Worm (Caenorhabditis elegans) whole organism, young adult: ENCODE results near the gene M79.2.

ENCODE experiments used
- C06A6.2 ChIP-seq: fragments of 200-800 bp; sonication (Bioruptor generic); conservative IDR thresholded peaks from 2 replicates; pipeline ENCODE4 v1.3.6; 2022; ENCODE audit warnings: missing genetic modification characterization, missing compliant biosample characterization
- F33H1.4 ChIP-seq: fragments of 200-800 bp; sonication (Bioruptor generic); IDR thresholded peaks from 2 replicates; pipeline ENCODE4 v1.3.6; 2022; ENCODE audit warnings: missing genetic modification reagents, missing genetic modification characterization, missing compliant biosample characterization
- F37B4.10 ChIP-seq: fragments of 200-800 bp; sonication (Bioruptor generic); IDR thresholded peaks from 2 replicates; pipeline ENCODE4 v1.3.6; 2022; ENCODE audit warnings: missing genetic modification characterization, missing compliant biosample characterization
- F49E8.2 ChIP-seq: sonication (generic microtip); optimal IDR thresholded peaks from 3 replicates; lab custom pipeline; 2017; ENCODE audit warnings: missing genetic modification characterization, mild to moderate bottlenecking, missing compliant biosample characterization, antibody characterized with exemption, moderate library complexity; ENCODE audit not compliant: insufficient read depth
- K12H6.12 ChIP-seq: fragments of 200-800 bp; sonication (Bioruptor generic); optimal IDR thresholded peaks from 2 replicates; lab custom pipeline; 2018; ENCODE audit warnings: mild to moderate bottlenecking, missing genetic modification characterization, missing compliant biosample characterization
- Y53G8AR.9 ChIP-seq: fragments of 200-800 bp; sonication (Bioruptor generic); conservative IDR thresholded peaks from 2 replicates; pipeline ENCODE4 v1.3.6; 2022; ENCODE audit warnings: missing genetic modification reagents, missing genetic modification characterization, missing compliant biosample characterization
- ama-1 ChIP-seq, 3 experiments: fragments of 150-350 bp in 1 of 3; sonication (generic microtip) in 2 of 3; optimal IDR thresholded peaks; 2 replicates each; lab custom pipeline; 2014 to 2018; ENCODE audit warnings: missing biosample characterization in 2 of 3, missing genetic modification characterization in 2 of 3, missing genetic modification reagents in 2 of 3
- attf-5 ChIP-seq: fragments of 200-800 bp; sonication (Bioruptor generic); optimal IDR thresholded peaks from 2 replicates; lab custom pipeline; 2018; ENCODE audit warnings: mild to moderate bottlenecking, missing genetic modification characterization, missing compliant biosample characterization
- cebp-1 ChIP-seq, 2 experiments: fragments of 200-800 bp in 1 of 2; sonication (Bioruptor generic) in 1 of 2; sonication (generic microtip) in 1 of 2; IDR thresholded peaks in 1 of 2; optimal IDR thresholded peaks in 1 of 2; 2 replicates each; pipeline versions ENCODE4 v1.3.6 to Lab custom; 2017 to 2022; ENCODE audit warnings: missing compliant biosample characterization in 2 of 2, missing genetic modification characterization in 2 of 2, mild to moderate bottlenecking in 1 of 2, missing genetic modification reagents in 1 of 2, moderate library complexity in 1 of 2
- chd-7 ChIP-seq: sonication (generic microtip); optimal IDR thresholded peaks from 2 replicates; lab custom pipeline; 2016; ENCODE audit warnings: mild to moderate bottlenecking, missing genetic modification characterization, moderate library complexity, missing compliant biosample characterization
- efl-1 ChIP-seq: fragments of 150-350 bp; optimal IDR thresholded peaks from 2 replicates; lab custom pipeline; 2014; ENCODE audit warnings: missing biosample characterization, missing genetic modification reagents, missing genetic modification characterization
- ets-4 ChIP-seq: fragments of 200-800 bp; sonication (Bioruptor generic); optimal IDR thresholded peaks from 2 replicates; lab custom pipeline; 2018; ENCODE audit warnings: mild to moderate bottlenecking, missing genetic modification characterization, missing compliant biosample characterization
- fkh-3 ChIP-seq: sonication (generic microtip); optimal IDR thresholded peaks from 2 replicates; lab custom pipeline; 2016; ENCODE audit warnings: mild to moderate bottlenecking, missing genetic modification characterization, missing compliant biosample characterization
- him-1 ChIP-seq: sonication (generic microtip); optimal IDR thresholded peaks from 2 replicates; lab custom pipeline; 2016; ENCODE audit warnings: missing genotype, missing genetic modification reagents, missing genetic modification characterization, missing compliant biosample characterization
- hlh-26 ChIP-seq: fragments of 200-800 bp; sonication (Bioruptor generic); conservative IDR thresholded peaks from 2 replicates; pipeline ENCODE4 v1.3.6; 2022; ENCODE audit warnings: missing genetic modification reagents, missing genetic modification characterization, missing compliant biosample characterization
- hrde-1 ChIP-seq: sonication (generic microtip); optimal IDR thresholded peaks from 2 replicates; lab custom pipeline; 2016; ENCODE audit warnings: missing genetic modification characterization, mild to moderate bottlenecking, missing compliant biosample characterization, moderate library complexity, missing genotype, missing genetic modification reagents, borderline replicate concordance
- lag-1 ChIP-seq: fragments of 200-800 bp; sonication (Bioruptor generic); IDR thresholded peaks from 2 replicates; pipeline ENCODE4 v1.3.6; 2022; ENCODE audit warnings: missing genetic modification reagents, missing genetic modification characterization, missing compliant biosample characterization
- let-607 ChIP-seq, 2 experiments: fragments of 200-800 bp in 1 of 2; sonication (Bioruptor generic) in 1 of 2; sonication (generic microtip) in 1 of 2; optimal IDR thresholded peaks; 2 replicates each; lab custom pipeline; 2016 to 2018; ENCODE audit warnings: mild to moderate bottlenecking in 2 of 2, missing compliant biosample characterization in 2 of 2, missing genetic modification characterization in 2 of 2, moderate library complexity in 2 of 2, missing genotype in 1 of 2
- nfya-1 ChIP-seq: sonication (generic microtip); optimal IDR thresholded peaks from 2 replicates; lab custom pipeline; 2017; ENCODE audit warnings: antibody characterized with exemption, missing compliant biosample characterization, missing genetic modification characterization, borderline replicate concordance; ENCODE audit not compliant: insufficient read depth
- nfyb-1 ChIP-seq: fragments of 200-800 bp; sonication (Bioruptor generic); IDR thresholded peaks from 2 replicates; pipeline ENCODE4 v1.3.6; 2022; ENCODE audit warnings: missing genetic modification reagents, missing genetic modification characterization, missing compliant biosample characterization
- nhr-90 ChIP-seq: sonication (generic microtip); optimal IDR thresholded peaks from 2 replicates; lab custom pipeline; 2016; ENCODE audit warnings: missing genotype, mild to moderate bottlenecking, missing genetic modification characterization, missing compliant biosample characterization
- sea-2 ChIP-seq: fragments of 200-800 bp; sonication (Bioruptor generic); IDR thresholded peaks from 2 replicates; pipeline ENCODE4 v1.3.6; 2022; ENCODE audit warnings: missing genetic modification characterization, missing compliant biosample characterization
- snpc-1.1 ChIP-seq: sonication (generic microtip); optimal IDR thresholded peaks from 2 replicates; lab custom pipeline; 2017; ENCODE audit warnings: missing genetic modification characterization, mild to moderate bottlenecking, missing compliant biosample characterization, antibody characterized with exemption, moderate library complexity, missing genotype, missing genetic modification reagents; ENCODE audit not compliant: insufficient read depth
- snpc-3.4 ChIP-seq: sonication (generic microtip); optimal IDR thresholded peaks from 2 replicates; lab custom pipeline; 2017; ENCODE audit warnings: missing genetic modification characterization, mild to moderate bottlenecking, missing compliant biosample characterization, antibody characterized with exemption, moderate library complexity, missing genotype, missing genetic modification reagents
- somi-1 ChIP-seq: fragments of 200-800 bp; sonication (Bioruptor generic); optimal IDR thresholded peaks from 2 replicates; lab custom pipeline; 2018; ENCODE audit warnings: mild to moderate bottlenecking, missing genetic modification characterization, missing compliant biosample characterization
- tlf-1 ChIP-seq: fragments of 200-800 bp; sonication (Bioruptor generic); optimal IDR thresholded peaks from 2 replicates; lab custom pipeline; 2018; ENCODE audit warnings: mild to moderate bottlenecking, missing genetic modification characterization, missing compliant biosample characterization
- unc-130 ChIP-seq: sonication (generic microtip); optimal IDR thresholded peaks from 2 replicates; lab custom pipeline; 2016; ENCODE audit warnings: missing genetic modification reagents, missing genetic modification characterization, missing compliant biosample characterization
- zfh-2 ChIP-seq: fragments of 200-800 bp; sonication (Bioruptor generic); conservative IDR thresholded peaks from 2 replicates; pipeline ENCODE4 v1.3.6; 2022; ENCODE audit warnings: missing genetic modification reagents, missing genetic modification characterization, missing compliant biosample characterization
- ztf-25 ChIP-seq: fragments of 200-800 bp; sonication (Bioruptor generic); IDR thresholded peaks from 2 replicates; pipeline ENCODE4 v1.3.6; 2022; ENCODE audit warnings: missing genetic modification reagents, missing genetic modification characterization, missing compliant biosample characterization

M79.2 gene

DNA sequence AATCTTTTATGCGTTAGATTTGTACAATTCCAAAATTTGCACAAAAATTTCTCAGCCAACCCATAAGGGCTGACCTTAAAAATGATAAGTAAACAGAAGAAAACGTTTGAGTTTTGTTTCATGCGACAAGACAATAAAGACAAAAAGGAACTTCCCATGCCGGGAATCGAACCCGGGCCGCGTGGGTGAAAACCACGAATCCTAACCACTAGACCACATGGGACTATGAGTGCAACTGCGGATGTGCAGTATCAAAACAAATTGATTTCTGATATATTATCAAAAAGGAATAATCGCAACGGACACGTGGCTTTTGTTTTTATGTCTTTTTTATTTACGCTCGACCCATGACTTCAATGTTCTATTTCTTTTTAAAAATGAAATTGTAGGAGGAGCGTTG, 38.3 kb upstream of the M79.2 start (continued):
- TF ChIP-seq Y53G8AR.9 (peak; percentile 57; the same call in 1 of the 2 replicates), cebp-1 (GFP tag; IDR thresholded peaks at IDR 0.05; lab: Robert Waterston, UW) (no peak), cebp-1 (tag; optimal IDR thresholded peaks at IDR 0.05; lab: Kevin White, UChicago) (peak; percentile 34), somi-1 (GFP tag; lab: Kevin White, UChicago) (no peak), nfya-1 (tag; lab: Kevin White, UChicago) (no peak), tlf-1 (GFP tag; lab: Kevin White, UChicago) (no peak), hrde-1 (tag; lab: Kevin White, UChicago) (peak; percentile 31), unc-130 (GFP tag; lab: Kevin White, UChicago) (no peak), F49E8.2 (tag; lab: Kevin White, UChicago) (no peak)

DNA sequence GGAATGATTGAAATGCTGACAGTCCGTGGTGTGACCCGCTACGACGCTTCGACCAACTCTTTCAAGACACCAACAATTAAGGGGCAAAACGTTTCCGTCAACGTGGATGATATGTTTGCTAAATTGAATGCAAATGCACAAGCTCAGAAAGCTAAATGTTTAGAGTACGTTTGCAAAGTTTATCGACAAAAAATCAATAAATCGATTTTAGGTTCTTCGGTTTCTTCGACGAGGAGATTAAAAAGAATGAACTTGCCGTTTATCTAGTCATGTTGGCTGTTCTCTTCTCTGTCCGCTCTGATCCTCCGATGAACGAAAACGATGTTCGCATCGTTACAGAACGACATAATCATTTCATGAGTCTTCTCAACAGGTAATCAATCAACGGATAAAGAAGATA, 36.2 kb upstream of the M79.2 start:
- TF ChIP-seq nhr-90 (tag; lab: Kevin White, UChicago), result no peak
- no peak for TF ChIP-seq cebp-1 (GFP tag; IDR thresholded peaks at IDR 0.05; lab: Robert Waterston, UW)
- no peak for TF ChIP-seq cebp-1 (tag; optimal IDR thresholded peaks at IDR 0.05; lab: Kevin White, UChicago)
- TF ChIP-seq ets-4 (GFP tag; lab: Kevin White, UChicago), result no peak
- TF ChIP-seq him-1 (tag; lab: Kevin White, UChicago), result no peak
- TF ChIP-seq C06A6.2 (GFP tag; lab: Robert Waterston, UW), result no peak
- TF ChIP-seq fkh-3, result no peak

DNA sequence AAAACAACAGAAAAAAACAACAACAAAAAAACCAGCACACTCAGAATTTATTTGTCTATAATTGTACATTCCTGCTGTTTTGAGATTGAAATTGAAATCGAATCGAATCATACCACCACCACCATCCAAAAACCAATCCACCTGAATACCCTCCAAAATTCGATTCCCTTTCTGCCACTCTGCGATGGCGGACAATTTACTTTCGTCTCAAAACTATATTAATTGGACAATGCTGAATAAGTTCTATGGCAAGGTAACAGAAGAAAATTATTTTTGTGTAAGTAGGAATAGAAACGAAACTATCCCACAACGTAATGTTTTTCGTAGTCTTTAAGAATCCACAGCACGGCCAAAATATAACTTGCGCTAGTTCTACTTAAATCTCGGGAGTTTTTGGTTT, 30.9 kb upstream of the M79.2 start:
- no peak for TF ChIP-seq snpc-1.1 (tag; lab: Kevin White, UChicago)
- TF ChIP-seq snpc-3.4, result no peak
- TF ChIP-seq lag-1, result no peak
- TF ChIP-seq let-607 (tag; optimal IDR thresholded peaks at IDR 0.05; lab: Kevin White, UChicago), result no peak
- no peak for TF ChIP-seq ets-4 (GFP tag; lab: Kevin White, UChicago)
- no peak for TF ChIP-seq attf-5
- no peak for TF ChIP-seq ztf-25
- TF ChIP-seq fkh-3, result no peak

DNA sequence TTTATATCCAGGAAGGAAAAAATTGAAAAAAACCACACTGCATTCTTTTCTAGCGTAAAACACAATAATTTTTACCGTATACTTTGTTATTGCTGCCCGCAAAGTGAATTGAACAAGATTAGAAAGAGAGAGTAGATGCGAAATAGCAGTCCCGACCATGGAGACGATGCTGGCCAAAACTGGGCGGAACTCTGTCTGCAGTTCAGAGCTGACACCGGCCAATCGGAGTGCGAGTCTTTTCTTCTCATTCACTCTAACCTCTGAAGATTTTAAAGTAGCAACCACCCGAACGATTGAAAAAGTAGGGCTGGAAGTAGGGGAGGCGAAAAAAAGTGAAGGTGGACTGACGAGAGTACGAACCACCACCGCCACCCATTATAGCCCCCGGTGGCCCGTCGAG, 28.0 kb upstream of the M79.2 start:
- no peak for TF ChIP-seq ama-1 (optimal IDR thresholded peaks at IDR 0.05; lab: Kevin White, UChicago)
- TF ChIP-seq ama-1 (GFP tag; optimal IDR thresholded peaks at IDR 0.05; lab: Kevin White, UChicago), result no peak
- peak; percentile 72 for TF ChIP-seq K12H6.12 (tag; lab: Kevin White, UChicago)
- TF ChIP-seq zfh-2, result peak; percentile 67
- peak; percentile 39; the same call in 1 of the 2 replicates for TF ChIP-seq nfyb-1 (GFP tag; lab: Robert Waterston, UW)
- TF ChIP-seq chd-7 (tag; lab: Kevin White, UChicago), result no peak

DNA sequence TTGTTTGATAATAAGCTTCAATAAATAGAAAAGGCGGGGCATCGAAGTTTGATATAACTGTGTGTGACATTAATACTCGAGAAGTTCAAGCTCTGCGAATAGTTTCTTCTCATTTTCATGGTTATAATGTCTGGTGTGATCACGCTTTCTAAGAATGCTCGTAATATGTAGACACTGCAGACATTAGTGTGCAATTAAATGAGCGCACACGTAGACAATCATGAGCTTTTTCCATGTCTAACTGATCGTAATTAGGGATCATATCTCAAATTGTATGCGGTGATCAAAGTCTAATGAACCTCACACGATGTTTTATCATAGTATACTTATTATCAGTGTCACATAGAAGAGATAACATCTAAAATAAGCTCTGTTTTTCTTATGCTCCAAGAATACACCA, 21.5 kb upstream of the M79.2 start:
- TF ChIP-seq F37B4.10 (GFP tag; lab: Robert Waterston, UW) (no peak), lag-1 (no peak), F33H1.4 (GFP tag; lab: Robert Waterston, UW) (no peak), attf-5 (no peak)
- TF ChIP-seq, all 124 proteins: peak for 0

DNA sequence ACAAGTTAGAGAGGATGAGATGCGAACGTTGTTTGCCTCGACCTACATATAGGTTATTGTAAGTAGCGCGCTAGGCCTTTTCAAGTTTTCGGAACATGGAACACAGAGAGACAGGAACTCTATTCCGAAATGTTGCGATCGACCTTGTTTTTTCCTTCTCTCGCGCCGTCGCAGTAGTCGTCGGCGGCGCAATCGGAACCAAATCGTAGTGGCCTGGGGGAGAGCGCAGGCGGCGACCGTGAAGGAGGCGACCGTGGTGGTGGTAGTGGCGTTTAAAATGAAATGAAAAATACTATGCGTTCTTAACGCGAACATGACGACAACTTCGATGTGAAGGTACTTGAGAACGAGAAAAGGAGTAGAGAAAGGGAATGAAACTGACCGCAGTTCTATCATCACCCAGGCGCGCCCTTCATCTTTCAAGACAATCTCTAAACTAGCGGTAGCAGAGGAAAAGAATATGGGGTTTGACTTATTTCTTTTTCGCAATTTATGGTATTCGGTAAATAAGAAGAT, 19.0 kb upstream of the M79.2 start:
- TF ChIP-seq zfh-2 (peak; percentile 68), efl-1 (GFP tag; lab: Kevin White, UChicago) (no peak), hlh-26 (GFP tag; lab: Robert Waterston, UW) (no peak), sea-2 (GFP tag; lab: Robert Waterston, UW) (0 out of 2 replicates have a peak, but pooled peaks have one; percentile 36), lag-1 (0 out of 2 replicates have a peak, but pooled peaks have one; percentile 42)
